Worm (Caenorhabditis elegans) whole organism, midembryonic: ENCODE data around the gene ect-2.
A peak's percentile ranks its signal among the peaks of the same experiment; 100 is the strongest.

Experiments used
- T22C8.4 ChIP-seq: fragments of 200-800 bp; sonication (Bioruptor generic); IDR thresholded peaks from 2 replicates; pipeline ENCODE4 v1.3.6; 2022; ENCODE audit warnings: missing genetic modification characterization, missing compliant biosample characterization
- cog-1 ChIP-seq: sonication (generic microtip); optimal IDR thresholded peaks from 2 replicates; lab custom pipeline; 2016; ENCODE audit warnings: missing genetic modification characterization, missing compliant biosample characterization
- flt-1 ChIP-seq: fragments of 200-800 bp; sonication (Bioruptor generic); IDR thresholded peaks from 2 replicates; pipeline ENCODE4 v1.3.6; 2022; ENCODE audit warnings: missing genetic modification characterization, missing compliant biosample characterization
- klf-2 ChIP-seq: fragments of 200-800 bp; sonication (Bioruptor generic); conservative IDR thresholded peaks from 2 replicates; pipeline ENCODE4 v1.3.6; 2022; ENCODE audit warnings: missing genetic modification reagents, missing genetic modification characterization, missing compliant biosample characterization
- med-1 ChIP-seq: sonication (generic microtip); optimal IDR thresholded peaks from 2 replicates; lab custom pipeline; 2017; ENCODE audit warnings: missing genetic modification characterization, mild to moderate bottlenecking, missing compliant biosample characterization, antibody characterized with exemption, missing genetic modification reagents; ENCODE audit not compliant: insufficient read depth
- ref-1 ChIP-seq: fragments of 200-800 bp; sonication (Bioruptor generic); conservative IDR thresholded peaks from 2 replicates; pipeline ENCODE4 v1.3.6; 2022; ENCODE audit warnings: missing genetic modification reagents, missing genetic modification characterization, missing compliant biosample characterization
- tab-1 ChIP-seq: fragments of 200-800 bp; sonication (Bioruptor generic); IDR thresholded peaks from 2 replicates; pipeline ENCODE4 v1.3.6; 2022; ENCODE audit warnings: missing genetic modification characterization, missing compliant biosample characterization
- ztf-23 ChIP-seq: fragments of 200-800 bp; sonication (Bioruptor generic); IDR thresholded peaks from 2 replicates; pipeline ENCODE4 v1.3.6; 2022; ENCODE audit warnings: missing genetic modification reagents, missing genetic modification characterization, missing compliant biosample characterization
- ztf-29 ChIP-seq: fragments of 200-800 bp; sonication (Bioruptor generic); IDR thresholded peaks from 2 replicates; pipeline ENCODE4 v1.3.6; 2022; ENCODE audit warnings: missing genetic modification reagents, missing genetic modification characterization, missing compliant biosample characterization

ect-2 gene

ce11 chrII:10804907-10805306 is 21.1 kb upstream of the ect-2 start:
- TF ChIP-seq klf-2 (GFP tag; lab: Robert Waterston, UW) (no peak), med-1 (GFP tag; lab: Kevin White, UChicago) (no peak), ztf-29 (GFP tag; lab: Robert Waterston, UW) (no peak), flt-1 (GFP tag; lab: Robert Waterston, UW) (no peak), T22C8.4 (GFP tag; lab: Robert Waterston, UW) (no peak), cog-1 (tag; lab: Kevin White, UChicago) (no peak), tab-1 (no peak), ref-1 (GFP tag; lab: Robert Waterston, UW) (no peak), ztf-23 (no peak)

- TF ChIP-seq med-1 (GFP tag; lab: Kevin White, UChicago) (no peak), tab-1 (no peak), T22C8.4 (GFP tag; lab: Robert Waterston, UW) (no peak), flt-1 (GFP tag; lab: Robert Waterston, UW) (no peak), ztf-29 (GFP tag; lab: Robert Waterston, UW) (no peak), cog-1 (tag; lab: Kevin White, UChicago) (no peak), ref-1 (GFP tag; lab: Robert Waterston, UW) (no peak), ztf-23 (no peak), klf-2 (GFP tag; lab: Robert Waterston, UW) (no peak)
Observed at ce11 chrII:10804442-10804841, 20.7 kb upstream of the ect-2 start.

- no peak for TF ChIP-seq flt-1 (GFP tag; lab: Robert Waterston, UW)
- TF ChIP-seq cog-1 (tag; lab: Kevin White, UChicago): no peak
- TF ChIP-seq T22C8.4 (GFP tag; lab: Robert Waterston, UW): no peak
Observed at ce11 chrII:10800209-10800608, 16.4 kb upstream of the ect-2 start.

ce11 chrII:10798429-10798893 is 14.7 kb upstream of the ect-2 start, which contains the start of gene npp-19:
Gene npp-19, minus strand, starts transcription at chrII:10798479.
- 0 out of 2 replicates have a peak, but pooled peaks have one; percentile 47 for TF ChIP-seq ztf-23
- 0 out of 2 replicates have a peak, but pooled peaks have one; percentile 45 for TF ChIP-seq flt-1 (GFP tag; lab: Robert Waterston, UW)
- peak; percentile 23 for TF ChIP-seq cog-1 (tag; lab: Kevin White, UChicago)
- no peak for TF ChIP-seq klf-2 (GFP tag; lab: Robert Waterston, UW)

ce11 chrII:10796194-10796593 is 12.4 kb upstream of the ect-2 start, which contains the start of gene set-14:
Gene set-14, minus strand, starts transcription at chrII:10796294.
- no peak for TF ChIP-seq ref-1 (GFP tag; lab: Robert Waterston, UW)

ce11 chrII:10793393-10793792 is 9.6 kb upstream of the ect-2 start, which contains the start of gene vps-11:
Gene vps-11, minus strand, starts transcription at chrII:10793493.
- no peak for TF ChIP-seq T22C8.4 (GFP tag; lab: Robert Waterston, UW)
- no peak for TF ChIP-seq med-1 (GFP tag; lab: Kevin White, UChicago)
- no peak for TF ChIP-seq ref-1 (GFP tag; lab: Robert Waterston, UW)
- TF ChIP-seq ztf-29 (GFP tag; lab: Robert Waterston, UW): no peak
- TF ChIP-seq cog-1 (tag; lab: Kevin White, UChicago): no peak
- TF ChIP-seq flt-1 (GFP tag; lab: Robert Waterston, UW): no peak
- TF ChIP-seq klf-2 (GFP tag; lab: Robert Waterston, UW): no peak
- no peak for TF ChIP-seq tab-1
- TF ChIP-seq ztf-23: no peak

ce11 chrII:10792611-10793010 is 8.8 kb upstream of the ect-2 start:
- TF ChIP-seq T22C8.4 (GFP tag; lab: Robert Waterston, UW) (no peak), cog-1 (tag; lab: Kevin White, UChicago) (no peak), med-1 (GFP tag; lab: Kevin White, UChicago) (no peak), flt-1 (GFP tag; lab: Robert Waterston, UW) (no peak), klf-2 (GFP tag; lab: Robert Waterston, UW) (no peak), ztf-29 (GFP tag; lab: Robert Waterston, UW) (no peak), tab-1 (no peak), ztf-23 (no peak), ref-1 (GFP tag; lab: Robert Waterston, UW) (no peak)

ce11 chrII:10787240-10787639 is 3.5 kb upstream of the ect-2 start, which contains the start of gene tag-209:
Gene tag-209, plus strand, starts transcription at chrII:10787312.
- TF ChIP-seq ztf-23 (no peak), ref-1 (GFP tag; lab: Robert Waterston, UW) (no peak), T22C8.4 (GFP tag; lab: Robert Waterston, UW) (no peak), ztf-29 (GFP tag; lab: Robert Waterston, UW) (no peak), cog-1 (tag; lab: Kevin White, UChicago) (no peak), flt-1 (GFP tag; lab: Robert Waterston, UW) (no peak), tab-1 (no peak)

ce11 chrII:10784780-10785463 is 1.2 kb upstream of the ect-2 start, which contains the start of gene cdl-1:
Gene cdl-1, plus strand, starts transcription at chrII:10785452.
- no peak for TF ChIP-seq tab-1
- no peak for TF ChIP-seq klf-2 (GFP tag; lab: Robert Waterston, UW)
- TF ChIP-seq ref-1 (GFP tag; lab: Robert Waterston, UW): no peak
- no peak for TF ChIP-seq ztf-23
- no peak for TF ChIP-seq ztf-29 (GFP tag; lab: Robert Waterston, UW)
- TF ChIP-seq T22C8.4 (GFP tag; lab: Robert Waterston, UW): no peak
- TF ChIP-seq med-1 (GFP tag; lab: Kevin White, UChicago): no peak
- no peak for TF ChIP-seq flt-1 (GFP tag; lab: Robert Waterston, UW)
- TF ChIP-seq cog-1 (tag; lab: Kevin White, UChicago): no peak
